Worm (Caenorhabditis elegans): ENCODE results near the gene fbxb-51.

DNA sequence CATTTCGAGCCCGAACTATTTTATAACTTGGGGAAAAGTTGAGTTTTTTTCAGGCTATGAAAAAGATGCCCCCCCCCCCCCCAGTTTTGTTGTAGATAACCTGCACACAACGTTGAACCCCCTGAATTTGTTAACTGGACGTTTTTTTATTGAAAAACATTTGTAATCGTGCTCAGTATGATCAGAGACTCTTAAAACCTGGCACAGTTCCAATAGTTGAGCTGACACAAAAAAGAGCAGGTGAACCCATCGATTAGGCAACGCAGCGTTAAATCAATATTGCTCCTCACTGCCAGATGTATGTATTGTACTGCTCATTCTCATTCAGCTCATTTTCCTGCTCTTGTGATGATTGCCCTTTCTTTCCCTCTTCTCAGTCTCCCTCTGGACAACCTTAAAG, 4.9 kb upstream of the fbxb-51 start, which contains the start of gene K05F6.12:
- TF ChIP-seq ZK546.5 (tag; optimal IDR thresholded peaks at IDR 0.05) = no peak
- no peak for TF ChIP-seq F44E2.7 (GFP tag; IDR thresholded peaks at IDR 0.05)
- no peak for TF ChIP-seq vab-7 (GFP tag; IDR thresholded peaks at IDR 0.05)
- no peak for TF ChIP-seq ztf-11 (tag; optimal IDR thresholded peaks at IDR 0.05)
- TF ChIP-seq zip-11 (GFP tag; IDR thresholded peaks at IDR 0.05) = no peak
- no peak for TF ChIP-seq php-3 (GFP tag; IDR thresholded peaks at IDR 0.05)

Measured in whole organism, L4 larva.